Worm (Caenorhabditis elegans): ENCODE measurements around the gene tag-314.

Gene tag-314

DNA sequence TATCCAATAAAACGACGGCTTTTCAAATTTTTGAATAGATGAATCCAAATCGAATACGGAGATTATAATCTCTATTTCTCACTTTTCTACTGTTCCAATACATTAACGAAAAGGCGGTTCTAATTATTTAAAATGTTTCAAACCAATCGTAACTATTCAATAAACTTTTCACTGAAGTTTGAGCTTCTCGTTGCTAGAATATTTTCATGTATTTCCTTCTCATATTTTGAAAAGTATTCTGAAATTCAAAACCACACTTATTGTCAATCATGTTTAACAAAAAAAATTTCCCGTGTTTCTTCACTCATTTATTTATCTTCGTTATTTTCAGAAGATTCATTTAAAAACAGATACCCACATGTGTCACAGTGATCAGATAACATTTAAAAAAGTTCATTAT lies 25.7 kb downstream of the tag-314 start, which contains the start of gene F15H10.8:
TSS of gene F15H10.8 (minus strand) at position 101 of the 400 bp plus-strand sequence.
- TF ChIP-seq tab-1 (GFP tag; IDR thresholded peaks at IDR 0.05), result no peak
- TF ChIP-seq klf-2 (GFP tag; conservative IDR thresholded peaks at IDR 0.05), result no peak
- no peak for TF ChIP-seq ztf-23 (GFP tag; IDR thresholded peaks at IDR 0.05)
- no peak for TF ChIP-seq T22C8.4 (GFP tag; IDR thresholded peaks at IDR 0.05)
- no peak for TF ChIP-seq ztf-29 (GFP tag; IDR thresholded peaks at IDR 0.05)
- no peak for TF ChIP-seq flt-1 (GFP tag; IDR thresholded peaks at IDR 0.05)

DNA sequence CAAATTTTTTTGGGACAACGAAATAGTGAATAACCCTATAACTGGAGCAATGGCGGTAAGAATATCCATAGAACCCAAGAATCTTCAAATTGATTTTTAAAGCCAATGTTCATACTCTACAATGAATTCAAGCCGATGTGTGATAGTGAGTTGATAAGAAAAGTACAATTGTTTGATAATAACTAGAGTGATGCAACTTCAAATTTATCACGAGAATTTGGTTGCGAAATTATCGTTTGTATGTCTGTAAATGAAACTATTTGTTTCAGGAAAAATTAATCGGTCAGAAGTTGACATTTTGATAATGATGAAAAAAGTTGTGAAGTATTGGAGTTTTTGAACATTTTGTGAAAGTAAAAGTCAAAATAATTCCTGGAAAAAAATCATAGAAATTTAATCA lies 29.2 kb downstream of the tag-314 start:
- no peak for TF ChIP-seq ztf-29 (GFP tag; IDR thresholded peaks at IDR 0.05)
- no peak for TF ChIP-seq tab-1 (GFP tag; IDR thresholded peaks at IDR 0.05)
- TF ChIP-seq ztf-23 (GFP tag; IDR thresholded peaks at IDR 0.05), result no peak
- no peak for TF ChIP-seq klf-2 (GFP tag; conservative IDR thresholded peaks at IDR 0.05)

DNA sequence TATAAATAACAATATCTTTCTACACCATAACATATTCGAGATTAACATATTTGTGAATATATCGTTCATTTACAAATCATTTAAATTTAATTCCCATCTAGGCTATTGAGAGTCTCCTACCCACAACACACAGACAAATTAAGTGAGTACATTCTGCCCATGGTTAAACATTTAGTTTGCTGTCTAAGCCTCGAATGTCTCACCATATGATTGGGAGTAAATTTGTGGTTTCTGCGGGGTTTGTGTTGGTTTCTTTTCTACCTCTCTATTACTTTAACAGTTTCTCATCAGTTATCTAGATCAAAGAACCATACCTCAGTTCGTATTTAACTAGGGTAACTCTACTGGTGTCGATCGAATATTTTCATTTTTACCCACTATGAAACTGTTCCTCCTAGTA lies 30.1 kb downstream of the tag-314 start, which contains the start of gene ugt-2:
TSS of gene ugt-2 (plus strand) at position 371 of the 400 bp plus-strand sequence.
- TF ChIP-seq cog-1 (tag; optimal IDR thresholded peaks at IDR 0.05), result no peak
- TF ChIP-seq tab-1 (GFP tag; IDR thresholded peaks at IDR 0.05), result no peak
- TF ChIP-seq med-1 (GFP tag; optimal IDR thresholded peaks at IDR 0.05; ENCODE audit: insufficient read depth), result no peak
- no peak for TF ChIP-seq ref-1 (GFP tag; conservative IDR thresholded peaks at IDR 0.05)
- TF ChIP-seq ztf-29 (GFP tag; IDR thresholded peaks at IDR 0.05), result no peak
- TF ChIP-seq ztf-23 (GFP tag; IDR thresholded peaks at IDR 0.05), result no peak
- no peak for TF ChIP-seq T22C8.4 (GFP tag; IDR thresholded peaks at IDR 0.05)
- no peak for TF ChIP-seq klf-2 (GFP tag; conservative IDR thresholded peaks at IDR 0.05)
- no peak for TF ChIP-seq flt-1 (GFP tag; IDR thresholded peaks at IDR 0.05)

DNA sequence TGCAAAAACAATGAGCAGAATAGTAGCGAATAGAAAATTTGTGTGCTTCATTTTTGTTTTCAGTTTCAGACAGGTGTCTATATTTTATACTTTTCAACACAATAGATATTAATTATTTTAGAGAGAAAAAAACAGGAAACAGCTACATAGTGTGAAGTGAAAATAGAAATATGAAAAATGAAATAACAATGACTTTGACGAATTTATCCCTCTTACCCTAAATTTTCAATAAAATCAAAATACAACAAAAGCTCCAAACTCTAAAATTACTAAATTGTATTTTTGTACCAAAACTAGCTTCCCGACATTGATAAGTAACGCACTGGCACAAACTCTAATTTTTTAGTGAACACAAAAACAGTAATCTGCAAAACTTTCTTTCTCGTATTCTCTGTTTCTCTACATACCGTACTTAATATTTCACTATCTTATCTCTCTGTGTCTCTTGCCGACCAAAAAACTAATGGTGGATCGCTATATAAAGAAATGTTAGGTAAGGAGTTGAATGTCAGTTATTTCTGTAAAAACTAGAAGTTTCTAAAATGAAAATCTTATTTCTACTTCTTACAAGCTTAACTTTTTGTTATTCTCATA lies 33.2 kb downstream of the tag-314 start, which contains the start of the genes col-151 and ugt-1:
TSS of gene col-151 (minus strand) at position 51 of the 594 bp plus-strand sequence.
TSS of gene ugt-1 (plus strand) at position 491 of the 594 bp plus-strand sequence.
- TF ChIP-seq T22C8.4 (GFP tag; IDR thresholded peaks at IDR 0.05) (no peak), klf-2 (GFP tag; conservative IDR thresholded peaks at IDR 0.05) (no peak), ztf-29 (GFP tag; IDR thresholded peaks at IDR 0.05) (no peak), flt-1 (GFP tag; IDR thresholded peaks at IDR 0.05) (no peak), cog-1 (tag; optimal IDR thresholded peaks at IDR 0.05) (no peak), tab-1 (GFP tag; IDR thresholded peaks at IDR 0.05) (no peak), ztf-23 (GFP tag; IDR thresholded peaks at IDR 0.05) (no peak), ref-1 (GFP tag; conservative IDR thresholded peaks at IDR 0.05) (no peak)

ce11 chrV:10393708-10394107 lies 34.8 kb downstream of the tag-314 start:
- TF ChIP-seq med-1 (GFP tag; optimal IDR thresholded peaks at IDR 0.05; ENCODE audit: insufficient read depth) (no peak), ztf-29 (GFP tag; IDR thresholded peaks at IDR 0.05) (no peak), tab-1 (GFP tag; IDR thresholded peaks at IDR 0.05) (no peak), flt-1 (GFP tag; IDR thresholded peaks at IDR 0.05) (no peak), klf-2 (GFP tag; conservative IDR thresholded peaks at IDR 0.05) (no peak), ref-1 (GFP tag; conservative IDR thresholded peaks at IDR 0.05) (no peak), cog-1 (tag; optimal IDR thresholded peaks at IDR 0.05) (no peak), ztf-23 (GFP tag; IDR thresholded peaks at IDR 0.05) (no peak)

- no peak for TF ChIP-seq med-1 (GFP tag; optimal IDR thresholded peaks at IDR 0.05; ENCODE audit: insufficient read depth)
Observed at ce11 chrV:10388318-10388717, 40.2 kb downstream of the tag-314 start, which contains the start of gene AC3.5. AC3.5 (plus strand) TSS chrV:10388527.

- TF ChIP-seq med-1 (GFP tag; optimal IDR thresholded peaks at IDR 0.05; ENCODE audit: insufficient read depth) (no peak), T22C8.4 (GFP tag; IDR thresholded peaks at IDR 0.05) (no peak), cog-1 (tag; optimal IDR thresholded peaks at IDR 0.05) (no peak), flt-1 (GFP tag; IDR thresholded peaks at IDR 0.05) (no peak), ztf-23 (GFP tag; IDR thresholded peaks at IDR 0.05) (no peak), ref-1 (GFP tag; conservative IDR thresholded peaks at IDR 0.05) (no peak), tab-1 (GFP tag; IDR thresholded peaks at IDR 0.05) (no peak), klf-2 (GFP tag; conservative IDR thresholded peaks at IDR 0.05) (no peak), ztf-29 (GFP tag; IDR thresholded peaks at IDR 0.05) (no peak)
Observed at ce11 chrV:10387412-10387811, 41.1 kb downstream of the tag-314 start.

DNA sequence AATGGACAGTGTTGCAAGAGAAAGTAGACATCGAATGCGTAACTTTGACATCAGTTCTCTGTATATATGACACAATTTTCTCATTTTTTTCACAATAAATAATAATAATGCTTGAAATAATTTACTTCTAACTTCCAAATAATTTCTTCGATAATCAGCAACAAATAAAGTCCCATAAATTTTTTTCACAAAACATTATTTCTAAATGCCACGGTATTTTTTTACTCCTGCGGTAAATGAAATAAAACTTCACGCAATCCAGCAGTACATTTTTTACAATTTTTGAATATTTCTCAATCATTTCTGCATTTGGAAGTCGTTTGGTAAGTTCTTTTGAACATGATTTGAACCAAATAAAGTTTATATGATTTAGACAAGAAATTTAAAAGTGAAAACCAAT lies 44.6 kb downstream of the tag-314 start, which contains the start of gene spe-10:
TSS of gene spe-10 (plus strand) at position 301 of the 400 bp plus-strand sequence.
- TF ChIP-seq ref-1 (GFP tag; conservative IDR thresholded peaks at IDR 0.05), result no peak
- no peak for TF ChIP-seq klf-2 (GFP tag; conservative IDR thresholded peaks at IDR 0.05)
- no peak for TF ChIP-seq flt-1 (GFP tag; IDR thresholded peaks at IDR 0.05)
- TF ChIP-seq ztf-23 (GFP tag; IDR thresholded peaks at IDR 0.05), result no peak
- no peak for TF ChIP-seq ztf-29 (GFP tag; IDR thresholded peaks at IDR 0.05)
- TF ChIP-seq tab-1 (GFP tag; IDR thresholded peaks at IDR 0.05), result no peak
- TF ChIP-seq T22C8.4 (GFP tag; IDR thresholded peaks at IDR 0.05), result no peak

DNA sequence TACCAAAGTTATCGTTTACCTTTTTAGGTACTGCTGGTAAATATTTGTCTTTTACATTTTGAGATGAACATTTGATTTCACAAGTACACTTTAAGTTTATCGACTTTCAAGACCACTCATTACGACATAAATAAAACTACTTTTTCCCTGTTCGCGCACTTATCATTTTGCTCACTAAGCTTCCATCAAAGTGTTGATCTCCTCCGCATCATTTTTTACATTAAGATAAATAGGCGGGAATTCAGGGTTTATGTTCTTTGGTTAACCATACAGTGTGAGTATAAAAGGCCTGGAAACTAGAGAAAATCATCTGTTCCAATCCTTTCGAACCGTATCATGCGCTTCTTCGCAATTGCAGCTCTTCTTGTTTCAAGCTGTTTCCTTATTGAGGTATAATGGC lies 46.4 kb downstream of the tag-314 start, which contains the start of gene pqn-2:
TSS of gene pqn-2 (plus strand) at position 301 of the 400 bp plus-strand sequence.
- TF ChIP-seq ztf-23 (GFP tag; IDR thresholded peaks at IDR 0.05) (no peak), T22C8.4 (GFP tag; IDR thresholded peaks at IDR 0.05) (no peak), klf-2 (GFP tag; conservative IDR thresholded peaks at IDR 0.05) (no peak), tab-1 (GFP tag; IDR thresholded peaks at IDR 0.05) (no peak), med-1 (GFP tag; optimal IDR thresholded peaks at IDR 0.05; ENCODE audit: insufficient read depth) (no peak), ztf-29 (GFP tag; IDR thresholded peaks at IDR 0.05) (no peak), flt-1 (GFP tag; IDR thresholded peaks at IDR 0.05) (no peak), ref-1 (GFP tag; conservative IDR thresholded peaks at IDR 0.05) (no peak), cog-1 (tag; optimal IDR thresholded peaks at IDR 0.05) (no peak)

- no peak for TF ChIP-seq ztf-23 (GFP tag; IDR thresholded peaks at IDR 0.05)
Observed at ce11 chrV:10381726-10382125, 46.8 kb downstream of the tag-314 start, which contains the start of gene abu-1. abu-1 (minus strand) TSS chrV:10381826.

All from whole organism, midembryonic.